Worm (Caenorhabditis elegans) whole organism, L4/young adult: ENCODE measurements around the gene srz-47.

Source experiments
- W03F9.2 ChIP-seq: fragments of 150-350 bp; optimal IDR thresholded peaks from 2 replicates; lab custom pipeline; 2014; ENCODE audit warnings: missing biosample characterization, missing genetic modification characterization
- dao-5 ChIP-seq: sonication (generic microtip); optimal IDR thresholded peaks from 2 replicates; lab custom pipeline; 2016; ENCODE audit warnings: missing genotype, missing genetic modification characterization, moderate library complexity, missing compliant biosample characterization
- him-1 ChIP-seq: sonication (generic microtip); optimal IDR thresholded peaks from 2 replicates; lab custom pipeline; 2016; ENCODE audit warnings: missing genotype, missing genetic modification reagents, missing genetic modification characterization, missing compliant biosample characterization

srz-47 gene

ce11 chrV:17157154-17157553 is 35.0 kb downstream of the srz-47 start, which contains the start of gene F40D4.13:
Gene F40D4.13 (minus strand): TSS chrV:17157254.
- TF ChIP-seq him-1 (tag; lab: Kevin White, UChicago), result no peak
- no peak for TF ChIP-seq dao-5 (tag; lab: Kevin White, UChicago)
- no peak for TF ChIP-seq W03F9.2 (tag; lab: Kevin White, UChicago)

- TF ChIP-seq him-1 (tag; lab: Kevin White, UChicago), result no peak
- TF ChIP-seq W03F9.2 (tag; lab: Kevin White, UChicago), result no peak
- TF ChIP-seq dao-5 (tag; lab: Kevin White, UChicago), result no peak
Observed at ce11 chrV:17155384-17155858, 36.7 kb downstream of the srz-47 start, which contains the start of gene F40D4.17. Gene F40D4.17 (minus strand): TSS chrV:17155434.

- TF ChIP-seq him-1 (tag; lab: Kevin White, UChicago) (no peak), dao-5 (tag; lab: Kevin White, UChicago) (no peak), W03F9.2 (tag; lab: Kevin White, UChicago) (no peak)
Observed at ce11 chrV:17154944-17155343, 37.2 kb downstream of the srz-47 start.

- TF ChIP-seq dao-5 (tag; lab: Kevin White, UChicago), result no peak
- TF ChIP-seq W03F9.2 (tag; lab: Kevin White, UChicago), result no peak
- no peak for TF ChIP-seq him-1 (tag; lab: Kevin White, UChicago)
Observed at ce11 chrV:17151292-17151691, 40.8 kb downstream of the srz-47 start.
